Fruit fly (Drosophila melanogaster) whole organism, embryonic: ENCODE results near the gene Sumo.
A peak's percentile ranks its signal among the peaks of the same experiment; 100 is the strongest.

Experiments used
- B-H1 ChIP-seq: fragments of 200-800 bp; sonication (Bioruptor generic); IDR thresholded peaks from 3 replicates; pipeline ENCODE4 v1.3.6; 2022; ENCODE audit warnings: missing biosample characterization, missing genetic modification characterization
- Bgb ChIP-seq: fragments of 200-800 bp; sonication (Bioruptor generic); IDR thresholded peaks from 2 replicates; pipeline ENCODE4 v1.3.6; 2022; ENCODE audit warnings: missing biosample characterization, missing genetic modification characterization; ENCODE audit not compliant: partially characterized antibody
- CG10147 ChIP-seq: fragments of 200-800 bp; sonication (Bioruptor generic); optimal IDR thresholded peaks from 2 replicates; lab custom pipeline; 2019; ENCODE audit warnings: missing biosample characterization, mild to moderate bottlenecking, missing genetic modification characterization, moderate library complexity
- CG10321 ChIP-seq: fragments of 200-800 bp; sonication (Bioruptor generic); IDR thresholded peaks from 2 replicates; pipeline ENCODE4 v1.3.6; 2022; ENCODE audit warnings: missing biosample characterization, missing genetic modification characterization
- CG11456 ChIP-seq: fragments of 200-800 bp; sonication (Bioruptor generic); IDR thresholded peaks from 3 replicates; pipeline ENCODE4 v1.3.6; 2022; ENCODE audit warnings: missing biosample characterization, missing genetic modification characterization
- CG13296 ChIP-seq: fragments of 200-800 bp; sonication (Bioruptor generic); optimal IDR thresholded peaks from 3 replicates; lab custom pipeline; 2018; ENCODE audit warnings: missing biosample characterization, mild to moderate bottlenecking, missing genetic modification characterization
- CG14014 ChIP-seq: fragments of 200-800 bp; sonication (Bioruptor generic); IDR thresholded peaks from 2 replicates; pipeline ENCODE4 v1.3.6; 2022; ENCODE audit warnings: missing biosample characterization, missing genetic modification characterization
- CG14050 ChIP-seq: fragments of 200-800 bp; sonication (Bioruptor generic); IDR thresholded peaks from 3 replicates; pipeline ENCODE4 v1.3.6; 2022; ENCODE audit warnings: missing biosample characterization, missing genetic modification characterization
- CG14441 ChIP-seq: fragments of 200-800 bp; sonication (Bioruptor generic); IDR thresholded peaks from 2 replicates; pipeline ENCODE4 v1.3.6; 2022; ENCODE audit warnings: missing biosample characterization, missing genetic modification characterization
- CG14667 ChIP-seq: fragments of 200-800 bp; sonication (Bioruptor generic); IDR thresholded peaks from 2 replicates; pipeline ENCODE4 v1.3.6; 2022; ENCODE audit warnings: missing biosample characterization, missing genetic modification characterization
- CG14965 ChIP-seq: fragments of 200-800 bp; sonication (Bioruptor generic); optimal IDR thresholded peaks from 2 replicates; lab custom pipeline; 2016; ENCODE audit warnings: missing biosample characterization, missing genetic modification characterization, borderline replicate concordance
- CG15479 ChIP-seq: fragments of 200-800 bp; sonication (Bioruptor generic); optimal IDR thresholded peaks from 3 replicates; lab custom pipeline; 2019; ENCODE audit warnings: missing biosample characterization, mild to moderate bottlenecking, missing genetic modification characterization, moderate library complexity
- CG16779 ChIP-seq: fragments of 200-800 bp; sonication (Bioruptor generic); IDR thresholded peaks from 2 replicates; pipeline ENCODE4 v1.3.6; 2022; ENCODE audit warnings: missing biosample characterization, missing genetic modification characterization
- CG16815 ChIP-seq: fragments of 200-800 bp; sonication (Bioruptor generic); optimal IDR thresholded peaks from 3 replicates; lab custom pipeline; 2017; ENCODE audit warnings: missing biosample characterization, mild to moderate bottlenecking, missing genetic modification characterization
- CG32767 ChIP-seq: fragments of 200-800 bp; sonication (Bioruptor generic); IDR thresholded peaks from 2 replicates; pipeline ENCODE4 v1.3.6; 2022; ENCODE audit warnings: missing biosample characterization, missing genetic modification characterization
- CG33213 ChIP-seq: fragments of 200-800 bp; sonication (Bioruptor generic); optimal IDR thresholded peaks from 3 replicates; lab custom pipeline; 2016; ENCODE audit warnings: missing biosample characterization, missing genetic modification characterization
- CG34422 ChIP-seq: fragments of 200-800 bp; sonication (Bioruptor generic); IDR thresholded peaks from 3 replicates; pipeline ENCODE4 v1.3.6; 2022; ENCODE audit warnings: missing biosample characterization, missing genetic modification characterization
- CG3838 ChIP-seq: fragments of 200-800 bp; sonication (Bioruptor generic); optimal IDR thresholded peaks from 3 replicates; lab custom pipeline; 2016; ENCODE audit warnings: missing biosample characterization, missing genetic modification characterization
- CG4282 ChIP-seq: fragments of 200-800 bp; sonication (Bioruptor generic); optimal IDR thresholded peaks from 2 replicates; lab custom pipeline; 2016; ENCODE audit warnings: missing biosample characterization, missing genetic modification characterization
- CG6654 ChIP-seq: fragments of 200-800 bp; sonication (Bioruptor generic); optimal IDR thresholded peaks from 2 replicates; lab custom pipeline; 2017; ENCODE audit warnings: missing biosample characterization, mild to moderate bottlenecking, missing genetic modification characterization
- CG6791 ChIP-seq: fragments of 200-800 bp; sonication (Bioruptor generic); IDR thresholded peaks from 3 replicates; pipeline ENCODE4 v1.3.6; 2022; ENCODE audit warnings: missing biosample characterization, missing genetic modification characterization; ENCODE audit not compliant: partially characterized antibody
- CG7271 ChIP-seq: fragments of 200-800 bp; sonication (Bioruptor generic); optimal IDR thresholded peaks from 2 replicates; lab custom pipeline; 2018; ENCODE audit warnings: missing biosample characterization, mild to moderate bottlenecking, missing genetic modification characterization, moderate library complexity
- CG7372 ChIP-seq: fragments of 200-800 bp; sonication (Bioruptor generic); IDR thresholded peaks from 2 replicates; pipeline ENCODE4 v1.3.6; 2022; ENCODE audit warnings: missing biosample characterization, missing genetic modification characterization
- CG7963 ChIP-seq: fragments of 200-800 bp; sonication (Bioruptor generic); IDR thresholded peaks from 3 replicates; pipeline ENCODE4 v1.3.6; 2022; ENCODE audit warnings: missing biosample characterization, missing genetic modification characterization; ENCODE audit not compliant: partially characterized antibody
- CG8765 ChIP-seq: fragments of 200-800 bp; sonication (Bioruptor generic); IDR thresholded peaks from 2 replicates; pipeline ENCODE4 v1.3.6; 2022; ENCODE audit warnings: missing biosample characterization, missing genetic modification characterization
- CG8924 ChIP-seq: fragments of 200-800 bp; optimal IDR thresholded peaks from 3 replicates; lab custom pipeline; 2019; ENCODE audit warnings: missing biosample characterization, mild to moderate bottlenecking, missing genetic modification characterization, moderate library complexity
- CG9817 ChIP-seq: fragments of 200-800 bp; sonication (Bioruptor generic); optimal IDR thresholded peaks from 2 replicates; lab custom pipeline; 2018; ENCODE audit warnings: missing biosample characterization, mild to moderate bottlenecking, missing genetic modification characterization, moderate library complexity
- Dip3 ChIP-seq: fragments of 200-800 bp; sonication (Bioruptor generic); optimal IDR thresholded peaks from 3 replicates; lab custom pipeline; 2016; ENCODE audit warnings: missing biosample characterization, missing genetic modification characterization
- Hand ChIP-seq: fragments of 200-800 bp; sonication (Bioruptor generic); optimal IDR thresholded peaks from 2 replicates; lab custom pipeline; 2017; ENCODE audit warnings: mild to moderate bottlenecking, missing biosample characterization, missing genetic modification reagents, missing genetic modification characterization
- Hmx ChIP-seq: fragments of 200-800 bp; sonication (Bioruptor generic); optimal IDR thresholded peaks from 2 replicates; lab custom pipeline; 2016; ENCODE audit warnings: missing biosample characterization, missing genetic modification characterization
- Hr51 ChIP-seq, 2 experiments: fragments of 200-800 bp; sonication (Bioruptor generic); optimal IDR thresholded peaks; 2 replicates in 1 of 2; 3 replicates in 1 of 2; lab custom pipeline; 2016 to 2018; ENCODE audit warnings: missing biosample characterization in 2 of 2, missing genetic modification characterization in 2 of 2, mild to moderate bottlenecking in 1 of 2, moderate library complexity in 1 of 2
- Lim3 ChIP-seq: fragments of 200-800 bp; sonication (Bioruptor generic); IDR thresholded peaks from 2 replicates; pipeline ENCODE4 v1.3.6; 2022; ENCODE audit warnings: missing biosample characterization, missing genetic modification characterization
- NK7.1 ChIP-seq: fragments of 200-800 bp; sonication (Bioruptor generic); optimal IDR thresholded peaks from 3 replicates; lab custom pipeline; 2016; ENCODE audit warnings: missing biosample characterization, missing genetic modification characterization
- Nf-YC ChIP-seq: fragments of 200-800 bp; optimal IDR thresholded peaks from 3 replicates; lab custom pipeline; 2019; ENCODE audit warnings: missing biosample characterization, mild to moderate bottlenecking, missing genetic modification characterization, moderate library complexity
- Oaz ChIP-seq: fragments of 200-800 bp; sonication (Bioruptor generic); IDR thresholded peaks from 2 replicates; pipeline ENCODE4 v1.3.6; 2022; ENCODE audit warnings: missing biosample characterization, missing genetic modification characterization
- Sox102F ChIP-seq: fragments of 200-800 bp; sonication (Bioruptor generic); optimal IDR thresholded peaks from 2 replicates; lab custom pipeline; 2018; ENCODE audit warnings: missing biosample characterization, mild to moderate bottlenecking, missing genetic modification characterization, moderate library complexity
- TFAM ChIP-seq: fragments of 200-800 bp; sonication (Bioruptor generic); optimal IDR thresholded peaks from 2 replicates; lab custom pipeline; 2017; ENCODE audit warnings: missing biosample characterization, missing genetic modification characterization, inconsistent platforms
- ab ChIP-seq: fragments of 200-800 bp; sonication (Bioruptor generic); optimal IDR thresholded peaks from 2 replicates; lab custom pipeline; 2016; ENCODE audit warnings: missing biosample characterization, missing genetic modification characterization
- ash1 ChIP-seq: fragments of 200-800 bp; sonication (Bioruptor generic); optimal IDR thresholded peaks from 2 replicates; lab custom pipeline; 2018; ENCODE audit warnings: missing biosample characterization, mild to moderate bottlenecking, missing genetic modification characterization
- bbx ChIP-seq: fragments of 200-800 bp; sonication (Bioruptor generic); IDR thresholded peaks from 2 replicates; pipeline ENCODE4 v1.3.6; 2022; ENCODE audit warnings: missing biosample characterization, missing genetic modification characterization; ENCODE audit not compliant: partially characterized antibody
- crp ChIP-seq, 2 experiments: fragments of 200-800 bp; sonication (Bioruptor generic); optimal IDR thresholded peaks; 2 replicates in 1 of 2; 3 replicates in 1 of 2; lab custom pipeline; 2017; ENCODE audit warnings: missing biosample characterization in 2 of 2, missing genetic modification characterization in 2 of 2, mild to moderate bottlenecking in 1 of 2, moderate library complexity in 1 of 2
- ewg ChIP-seq: fragments of 200-800 bp; sonication (Bioruptor generic); optimal IDR thresholded peaks from 3 replicates; lab custom pipeline; 2017; ENCODE audit warnings: mild to moderate bottlenecking, missing biosample characterization, missing genetic modification reagents, missing genetic modification characterization
- lola ChIP-seq, 3 experiments: fragments of >200 bp in 2 of 3; fragments of 200-800 bp in 1 of 3; sonication (Bioruptor generic) in 1 of 3; optimal IDR thresholded peaks; 2 replicates each; lab custom pipeline; 2017 to 2019; ENCODE audit warnings: missing biosample characterization in 3 of 3, missing genetic modification characterization in 3 of 3, mild to moderate bottlenecking in 1 of 3, moderate library complexity in 1 of 3
- org-1 ChIP-seq: fragments of 200-800 bp; sonication (Bioruptor generic); optimal IDR thresholded peaks from 2 replicates; lab custom pipeline; 2017; ENCODE audit warnings: missing biosample characterization, missing genetic modification characterization
- pita ChIP-seq: fragments of 200-800 bp; sonication (Bioruptor generic); optimal IDR thresholded peaks from 2 replicates; lab custom pipeline; 2017; ENCODE audit warnings: missing biosample characterization, mild to moderate bottlenecking, missing genetic modification characterization
- salm ChIP-seq: fragments of 200-800 bp; sonication (Bioruptor generic); optimal IDR thresholded peaks from 2 replicates; lab custom pipeline; 2018; ENCODE audit warnings: missing biosample characterization, mild to moderate bottlenecking, missing genetic modification characterization
- seq ChIP-seq: fragments of 200-800 bp; sonication (Bioruptor generic); IDR thresholded peaks from 2 replicates; pipeline ENCODE4 v1.3.6; 2022; ENCODE audit warnings: missing biosample characterization, missing genetic modification characterization
- so ChIP-seq: fragments of 200-800 bp; sonication (Bioruptor generic); IDR thresholded peaks from 3 replicates; pipeline ENCODE4 v1.3.6; 2022; ENCODE audit warnings: missing biosample characterization, missing genetic modification characterization
- toy ChIP-seq: fragments of 200-800 bp; sonication (Bioruptor generic); IDR thresholded peaks from 2 replicates; pipeline ENCODE4 v1.3.6; 2022; ENCODE audit warnings: missing biosample characterization, missing genetic modification characterization
- ttk ChIP-seq: fragments of 200-800 bp; sonication (Bioruptor generic); IDR thresholded peaks from 2 replicates; pipeline ENCODE4 v2.1.2; 2022; ENCODE audit warnings: missing biosample characterization, missing genetic modification characterization

Gene Sumo

DNA sequence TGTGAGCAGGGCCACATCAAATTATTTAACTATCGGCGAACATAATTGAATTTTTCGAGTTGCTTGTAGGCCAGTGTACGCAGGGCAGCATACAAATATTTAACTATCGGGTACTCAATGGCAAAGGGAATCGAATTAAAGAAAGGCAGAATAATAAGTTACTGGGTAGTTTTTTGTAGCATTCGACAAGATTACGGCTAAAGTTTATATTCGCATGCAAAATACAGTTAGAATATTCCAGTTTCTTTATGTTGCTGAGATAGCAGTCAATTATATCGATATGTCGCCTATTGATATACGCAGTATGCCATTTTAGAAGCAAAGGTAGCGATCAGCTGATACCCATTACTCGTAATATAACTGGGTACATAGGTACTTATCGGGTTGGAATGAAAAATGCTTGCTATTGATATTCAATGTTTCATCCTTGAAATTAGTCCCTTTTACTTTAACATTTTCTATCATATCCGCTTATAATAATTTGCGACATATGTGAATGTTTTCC lies 621 bp upstream of the Sumo start (continued):
- TF ChIP-seq TFAM (GFP tag; lab: Kevin White, UChicago) = no peak
- peak; percentile 66 for TF ChIP-seq CG6791 (GFP tag; lab: Robert Waterston, UW)
- TF ChIP-seq CG14667 (GFP tag; lab: Robert Waterston, UW) = no peak
- 0 out of 2 replicates have a peak, but pooled peaks have one; percentile 33 for TF ChIP-seq CG32767 (GFP tag; lab: Robert Waterston, UW)
- no peak for TF ChIP-seq CG16779 (GFP tag; lab: Robert Waterston, UW)
- TF ChIP-seq Hand (GFP tag; lab: Kevin White, UChicago) = no peak
- TF ChIP-seq CG3838 (GFP tag; lab: Kevin White, UChicago) = no peak
- TF ChIP-seq Lim3 (GFP tag; lab: Robert Waterston, UW) = no peak
- TF ChIP-seq Hr51 (GFP tag; optimal IDR thresholded peaks at IDR 0.05; lab: Kevin White, UChicago) = peak in 1 of 2 experiments; percentile 36
- no peak for TF ChIP-seq Oaz (GFP tag; lab: Robert Waterston, UW)
- no peak for TF ChIP-seq toy (GFP tag; lab: Robert Waterston, UW)
- no peak for TF ChIP-seq CG14965 (GFP tag; lab: Kevin White, UChicago)
- TF ChIP-seq CG11456 (GFP tag; lab: Robert Waterston, UW) = peak; percentile 16; the same call in 2 of the 3 replicates
- no peak; the same call in 2 of the 3 replicates for TF ChIP-seq B-H1 (GFP tag; lab: Robert Waterston, UW)
- TF ChIP-seq CG8765 (GFP tag; lab: Robert Waterston, UW) = no peak
- no peak for TF ChIP-seq pita
- TF ChIP-seq Bgb = peak; percentile 75
- TF ChIP-seq salm (tag; lab: Kevin White, UChicago) = peak; percentile 35
- TF ChIP-seq CG7271 (tag; lab: Kevin White, UChicago) = no peak
- no peak for TF ChIP-seq org-1 (GFP tag; lab: Kevin White, UChicago)
- TF ChIP-seq CG14014 = peak; percentile 22
- TF ChIP-seq ewg (GFP tag; lab: Kevin White, UChicago) = no peak
- TF ChIP-seq Hmx (GFP tag; lab: Kevin White, UChicago) = no peak
- peak; percentile 24; the same call in 2 of the 3 replicates for TF ChIP-seq CG14050 (GFP tag; lab: Robert Waterston, UW)
- no peak for TF ChIP-seq CG10321
- peak; percentile 2 for TF ChIP-seq CG4282 (GFP tag; lab: Kevin White, UChicago)
- TF ChIP-seq Sox102F = no peak
- no peak for TF ChIP-seq CG16815 (GFP tag; lab: Kevin White, UChicago)
- TF ChIP-seq crp (GFP tag; optimal IDR thresholded peaks at IDR 0.05; lab: Kevin White, UChicago) = peak in 1 of 2 experiments; percentile 34

DNA sequence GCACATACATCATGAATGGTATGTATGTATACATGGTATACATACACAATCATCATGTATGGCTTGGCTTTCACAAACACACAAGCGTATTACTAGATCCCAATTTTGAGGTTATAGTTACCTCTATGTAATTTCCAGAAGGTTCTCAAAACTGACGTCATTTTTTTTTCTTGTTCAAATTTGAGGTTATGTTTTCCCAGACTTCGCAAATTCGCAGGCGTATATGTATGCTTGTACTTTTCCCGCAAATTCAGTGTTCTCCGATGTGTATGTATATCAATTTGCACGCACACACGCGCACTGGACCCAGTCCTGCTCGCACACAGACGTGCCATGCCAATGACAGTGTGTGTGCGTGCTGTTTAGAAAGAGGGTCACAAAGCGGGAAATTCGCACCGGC lies 1.1 kb downstream of the Sumo start:
- TF ChIP-seq CG6654 = no peak
- no peak for TF ChIP-seq CG14441 (GFP tag; lab: Robert Waterston, UW)
- TF ChIP-seq CG34422 (GFP tag; lab: Robert Waterston, UW) = peak; percentile 56; the same call in 2 of the 3 replicates
- peak; percentile 71 for TF ChIP-seq CG15479 (GFP tag; lab: Kevin White, UChicago)
- TF ChIP-seq CG13296 (GFP tag; lab: Kevin White, UChicago) = peak; percentile 9
- TF ChIP-seq CG9817 = no peak
- TF ChIP-seq CG7963 = no peak
- TF ChIP-seq NK7.1 (GFP tag; lab: Kevin White, UChicago) = no peak
- peak; percentile 20 for TF ChIP-seq CG8924 (tag; lab: Kevin White, UChicago)
- no peak for TF ChIP-seq ash1 (GFP tag; lab: Kevin White, UChicago)
- no peak for TF ChIP-seq ab (GFP tag; lab: Kevin White, UChicago)
- TF ChIP-seq CG10147 (GFP tag; lab: Kevin White, UChicago) = no peak
- TF ChIP-seq Dip3 (GFP tag; lab: Kevin White, UChicago) = no peak
- no peak for TF ChIP-seq crp (GFP tag; optimal IDR thresholded peaks at IDR 0.05; lab: Kevin White, UChicago)
- TF ChIP-seq Nf-YC (tag; lab: Kevin White, UChicago) = peak; percentile 9
- no peak for TF ChIP-seq bbx
- peak; percentile 68 for TF ChIP-seq CG6791 (GFP tag; lab: Robert Waterston, UW)
- no peak for TF ChIP-seq lola (GFP tag; optimal IDR thresholded peaks at IDR 0.05; lab: Kevin White, UChicago)
- TF ChIP-seq CG33213 (GFP tag; lab: Kevin White, UChicago) = no peak
- TF ChIP-seq so = no peak
- TF ChIP-seq seq (GFP tag; lab: Robert Waterston, UW) = no peak
- TF ChIP-seq CG7372 (GFP tag; lab: Robert Waterston, UW) = no peak
- TF ChIP-seq ttk = no peak
